Worm (Caenorhabditis elegans): ENCODE measurements around the gene ZK1067.3.

- TF ChIP-seq unc-39 (tag; optimal IDR thresholded peaks at IDR 0.05) (no peak), dmd-8 (GFP tag; IDR thresholded peaks at IDR 0.05) (no peak), zfp-2 (tag; optimal IDR thresholded peaks at IDR 0.05) (no peak)
Measured at ce11 chrII:9213055-9213708, 9.9 kb upstream of the ZK1067.3 start, which contains the start of gene znfx-1.

Data from whole organism, L4 larva.